Worm (Caenorhabditis elegans) whole organism, midembryonic: ENCODE measurements around the gene Y41D4A.6.

Experiments
- flt-1 ChIP-seq: fragments of 200-800 bp; sonication (Bioruptor generic); IDR thresholded peaks from 2 replicates; pipeline ENCODE4 v1.3.6; 2022; ENCODE audit warnings: missing genetic modification characterization, missing compliant biosample characterization
- ztf-23 ChIP-seq: fragments of 200-800 bp; sonication (Bioruptor generic); IDR thresholded peaks from 2 replicates; pipeline ENCODE4 v1.3.6; 2022; ENCODE audit warnings: missing genetic modification reagents, missing genetic modification characterization, missing compliant biosample characterization
- ztf-29 ChIP-seq: fragments of 200-800 bp; sonication (Bioruptor generic); IDR thresholded peaks from 2 replicates; pipeline ENCODE4 v1.3.6; 2022; ENCODE audit warnings: missing genetic modification reagents, missing genetic modification characterization, missing compliant biosample characterization

ce11 chrIV:1708426-1708826 lies 36.9 kb downstream of the Y41D4A.6 start:
- no peak for TF ChIP-seq ztf-23 (GFP tag; lab: Robert Waterston, UW)
- TF ChIP-seq flt-1 (GFP tag; lab: Robert Waterston, UW), result no peak
- TF ChIP-seq ztf-29 (GFP tag; lab: Robert Waterston, UW), result no peak
